Fruit fly (Drosophila melanogaster) whole organism, wandering third instar larva: ENCODE data around the gene Cpr62Ba.

Source experiments
- Abd-B ChIP-seq: fragments of >200 bp; optimal IDR thresholded peaks from 2 replicates; lab custom pipeline; 2017; ENCODE audit warnings: missing biosample characterization, missing genetic modification characterization
- CG32264 ChIP-seq: fragments of 200-800 bp; sonication (Bioruptor generic); optimal IDR thresholded peaks from 2 replicates; lab custom pipeline; 2016; ENCODE audit warnings: missing biosample characterization, missing genetic modification characterization
- CG9705 ChIP-seq: fragments of 200-800 bp; sonication (Bioruptor generic); optimal IDR thresholded peaks from 2 replicates; lab custom pipeline; 2018; ENCODE audit warnings: missing biosample characterization, mild to moderate bottlenecking, missing genetic modification characterization
- CrebA ChIP-seq: fragments of 200-800 bp; sonication (Bioruptor generic); optimal IDR thresholded peaks from 2 replicates; lab custom pipeline; 2016; ENCODE audit warnings: missing biosample characterization, mild to moderate bottlenecking, missing genetic modification characterization, borderline replicate concordance
- Dfd ChIP-seq: fragments of >200 bp; optimal IDR thresholded peaks from 2 replicates; lab custom pipeline; 2017; ENCODE audit warnings: missing biosample characterization, missing genetic modification characterization
- Dif ChIP-seq: fragments of 200-275, 200-300 bp; sonication (Bioruptor generic); optimal IDR thresholded peaks from 2 replicates; lab custom pipeline; 2018; ENCODE audit warnings: missing biosample characterization, missing genetic modification characterization; ENCODE audit not compliant: partially characterized antibody
- GATAd ChIP-seq: sonication (Bioruptor generic); optimal IDR thresholded peaks from 2 replicates; lab custom pipeline; 2016; ENCODE audit warnings: missing biosample characterization, missing genetic modification characterization
- HLH106 ChIP-seq: fragments of 200-800 bp; optimal IDR thresholded peaks from 3 replicates; lab custom pipeline; 2019; ENCODE audit warnings: missing biosample characterization, mild to moderate bottlenecking, missing genetic modification characterization, moderate library complexity
- Hnf4 ChIP-seq: fragments of 200-800 bp; sonication (Bioruptor generic); optimal IDR thresholded peaks from 2 replicates; lab custom pipeline; 2016; ENCODE audit warnings: missing biosample characterization, mild to moderate bottlenecking, missing genetic modification characterization
- Hr78 ChIP-seq: fragments of >200 bp; optimal IDR thresholded peaks from 2 replicates; lab custom pipeline; 2017; ENCODE audit warnings: missing biosample characterization, missing genetic modification characterization
- Hr83 ChIP-seq: fragments of 200-300 bp; sonication (Bioruptor generic); optimal IDR thresholded peaks from 2 replicates; lab custom pipeline; 2016; ENCODE audit warnings: missing biosample characterization, mild to moderate bottlenecking, missing genetic modification characterization, moderate library complexity; ENCODE audit not compliant: poor library complexity, severe bottlenecking
- Jra ChIP-seq: sonication (Bioruptor generic); optimal IDR thresholded peaks from 2 replicates; lab custom pipeline; 2016; ENCODE audit warnings: missing biosample characterization, missing genetic modification characterization
- Mio ChIP-seq: sonication (Bioruptor generic); optimal IDR thresholded peaks from 2 replicates; lab custom pipeline; 2016; ENCODE audit warnings: missing biosample characterization, missing genetic modification characterization
- Myc ChIP-seq: fragments of >200 bp; optimal IDR thresholded peaks from 2 replicates; lab custom pipeline; 2017
- N ChIP-seq: fragments of >200 bp; optimal IDR thresholded peaks from 2 replicates; lab custom pipeline; 2018; ENCODE audit warnings: missing biosample characterization, missing external identifiers, missing genetic modification characterization
- OdsH ChIP-seq: fragments of 200-800 bp; sonication (Bioruptor generic); optimal IDR thresholded peaks from 2 replicates; lab custom pipeline; 2016; ENCODE audit warnings: missing biosample characterization, mild to moderate bottlenecking, missing genetic modification characterization
- Rel ChIP-seq, 2 experiments: fragments of 200-800 bp; sonication (Bioruptor generic) in 1 of 2; optimal IDR thresholded peaks; 2 replicates in 1 of 2; 3 replicates in 1 of 2; lab custom pipeline; 2016 to 2019; ENCODE audit warnings: mild to moderate bottlenecking in 2 of 2, missing biosample characterization in 2 of 2, missing genetic modification characterization in 2 of 2, moderate library complexity in 1 of 2
- Sp1 ChIP-seq: fragments of 200-800 bp; sonication (Bioruptor generic); optimal IDR thresholded peaks from 3 replicates; lab custom pipeline; 2019; ENCODE audit warnings: missing biosample characterization, mild to moderate bottlenecking, missing genetic modification characterization, moderate library complexity
- Vsx2 ChIP-seq: fragments of 200-300, 225-300 bp; sonication (Bioruptor generic); optimal IDR thresholded peaks from 2 replicates; lab custom pipeline; 2018; ENCODE audit warnings: missing biosample characterization, missing genetic modification characterization; ENCODE audit not compliant: partially characterized antibody
- br ChIP-seq: fragments of 200-800 bp; sonication (Bioruptor generic); optimal IDR thresholded peaks from 2 replicates; lab custom pipeline; 2016; ENCODE audit warnings: missing biosample characterization, missing genetic modification characterization
- brk ChIP-seq: fragments of 200-800 bp; sonication (Bioruptor generic); optimal IDR thresholded peaks from 2 replicates; lab custom pipeline; 2016; ENCODE audit warnings: missing biosample characterization, mild to moderate bottlenecking, missing genetic modification characterization
- dl ChIP-seq, 2 experiments: fragments of 175-275, 200-275 bp in 1 of 2; fragments of 200-275 bp in 1 of 2; sonication (Bioruptor generic); optimal IDR thresholded peaks; lab custom pipeline; 2018; ENCODE audit warnings: mild to moderate bottlenecking in 2 of 2, missing biosample characterization in 2 of 2, missing genetic modification characterization in 2 of 2, moderate library complexity in 2 of 2; ENCODE audit not compliant: partially characterized antibody in 2 of 2, insufficient read depth in 1 of 2
- dmrt93B ChIP-seq: fragments of 200-800 bp; sonication (Bioruptor generic); optimal IDR thresholded peaks from 2 replicates; lab custom pipeline; 2018; ENCODE audit warnings: missing biosample characterization, mild to moderate bottlenecking, missing genetic modification characterization
- dsf ChIP-seq: sonication (Bioruptor generic); optimal IDR thresholded peaks from 2 replicates; lab custom pipeline; 2016; ENCODE audit warnings: missing biosample characterization, missing genetic modification characterization, borderline replicate concordance
- ey ChIP-seq: fragments of 200-800 bp; sonication (Bioruptor generic); optimal IDR thresholded peaks from 2 replicates; lab custom pipeline; 2016; ENCODE audit warnings: missing biosample characterization, missing genetic modification characterization
- foxo ChIP-seq, 2 experiments: fragments of 200-800 bp; sonication (Bioruptor generic); optimal IDR thresholded peaks; 2 replicates in 1 of 2; 3 replicates in 1 of 2; lab custom pipeline; 2016 to 2017; ENCODE audit warnings: missing biosample characterization in 2 of 2, missing genetic modification characterization in 2 of 2
- fru ChIP-seq: fragments of 200-800 bp; sonication (Bioruptor generic); optimal IDR thresholded peaks from 3 replicates; lab custom pipeline; 2016; ENCODE audit warnings: missing biosample characterization, mild to moderate bottlenecking, missing genetic modification characterization
- h ChIP-seq: fragments of 200-800 bp; sonication (Bioruptor generic); optimal IDR thresholded peaks from 3 replicates; lab custom pipeline; 2016; ENCODE audit warnings: missing biosample characterization, mild to moderate bottlenecking, missing genetic modification characterization
- jim ChIP-seq: fragments of 175-275, 200-325 bp; sonication (Bioruptor generic); optimal IDR thresholded peaks from 2 replicates; lab custom pipeline; 2016; ENCODE audit warnings: missing biosample characterization, mild to moderate bottlenecking, missing genetic modification characterization
- lola ChIP-seq: fragments of >200 bp; optimal IDR thresholded peaks from 2 replicates; lab custom pipeline; 2017; ENCODE audit warnings: missing biosample characterization, missing genetic modification characterization
- pan ChIP-seq: fragments of >200 bp; optimal IDR thresholded peaks from 2 replicates; lab custom pipeline; 2017
- psq ChIP-seq: fragments of 200-800 bp; sonication (Bioruptor generic); optimal IDR thresholded peaks from 3 replicates; lab custom pipeline; 2017; ENCODE audit warnings: missing biosample characterization, mild to moderate bottlenecking, missing genetic modification characterization, moderate library complexity
- rgr ChIP-seq: fragments of 200-800 bp; sonication (Bioruptor generic); optimal IDR thresholded peaks from 3 replicates; lab custom pipeline; 2016; ENCODE audit warnings: missing biosample characterization, mild to moderate bottlenecking, missing genetic modification characterization
- sage ChIP-seq: fragments of 200-800 bp; sonication (Bioruptor generic); optimal IDR thresholded peaks from 2 replicates; lab custom pipeline; 2016; ENCODE audit warnings: missing biosample characterization, mild to moderate bottlenecking, missing genetic modification characterization
- sv ChIP-seq: fragments of 200-800 bp; sonication (Bioruptor generic); optimal IDR thresholded peaks from 3 replicates; lab custom pipeline; 2016; ENCODE audit warnings: missing biosample characterization, missing genetic modification characterization
- tai ChIP-seq: sonication (Bioruptor generic); optimal IDR thresholded peaks from 2 replicates; lab custom pipeline; 2016; ENCODE audit warnings: missing biosample characterization, missing genetic modification characterization
- usp ChIP-seq: fragments of >200 bp; optimal IDR thresholded peaks from 2 replicates; lab custom pipeline; 2017; ENCODE audit warnings: missing biosample characterization, missing genetic modification characterization
- woc ChIP-seq: sonication (Bioruptor generic); optimal IDR thresholded peaks from 2 replicates; lab custom pipeline; 2016; ENCODE audit warnings: missing biosample characterization, mild to moderate bottlenecking, missing genetic modification characterization

Cpr62Ba gene

DNA sequence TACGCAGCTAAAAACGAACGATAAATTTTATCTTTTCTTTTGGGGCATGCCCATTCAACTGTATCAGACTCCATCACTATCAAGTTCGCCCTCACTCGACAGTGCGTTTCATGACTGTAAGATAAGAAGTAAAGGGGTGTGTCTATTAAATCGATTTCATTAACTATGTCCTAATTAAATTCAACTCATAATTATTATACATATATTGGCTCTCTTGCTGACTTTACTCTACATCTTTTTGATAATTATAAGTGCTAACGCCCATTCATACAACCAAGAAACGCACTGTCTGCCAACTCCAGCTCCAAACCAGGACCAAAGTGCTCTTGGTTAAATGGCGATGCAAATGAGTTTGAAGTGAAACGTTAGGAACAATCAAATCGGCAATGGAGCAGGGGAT is 37.3 kb upstream of the Cpr62Ba start:
- TF ChIP-seq Rel (GFP tag; optimal IDR thresholded peaks at IDR 0.05; lab: Kevin White, UChicago), result no peak
- TF ChIP-seq Rel (tag; optimal IDR thresholded peaks at IDR 0.05; lab: Kevin White, UChicago), result no peak
- TF ChIP-seq h (GFP tag; lab: Kevin White, UChicago), result peak; percentile 42
- TF ChIP-seq foxo (GFP tag; optimal IDR thresholded peaks at IDR 0.05; lab: Kevin White, UChicago), result no peak
- TF ChIP-seq ey (GFP tag; lab: Kevin White, UChicago), result peak; percentile 4
- TF ChIP-seq br (GFP tag; lab: Kevin White, UChicago), result peak; percentile 6
- peak; percentile 13 for TF ChIP-seq OdsH (GFP tag; lab: Kevin White, UChicago)
- TF ChIP-seq woc (GFP tag; lab: Kevin White, UChicago), result no peak
- TF ChIP-seq rgr (GFP tag; lab: Kevin White, UChicago), result peak; percentile 28
- TF ChIP-seq dsf (GFP tag; lab: Kevin White, UChicago), result no peak
- no peak for TF ChIP-seq Abd-B (GFP tag; lab: Kevin White, UChicago)
- TF ChIP-seq HLH106 (tag; lab: Kevin White, UChicago), result peak; percentile 43

DNA sequence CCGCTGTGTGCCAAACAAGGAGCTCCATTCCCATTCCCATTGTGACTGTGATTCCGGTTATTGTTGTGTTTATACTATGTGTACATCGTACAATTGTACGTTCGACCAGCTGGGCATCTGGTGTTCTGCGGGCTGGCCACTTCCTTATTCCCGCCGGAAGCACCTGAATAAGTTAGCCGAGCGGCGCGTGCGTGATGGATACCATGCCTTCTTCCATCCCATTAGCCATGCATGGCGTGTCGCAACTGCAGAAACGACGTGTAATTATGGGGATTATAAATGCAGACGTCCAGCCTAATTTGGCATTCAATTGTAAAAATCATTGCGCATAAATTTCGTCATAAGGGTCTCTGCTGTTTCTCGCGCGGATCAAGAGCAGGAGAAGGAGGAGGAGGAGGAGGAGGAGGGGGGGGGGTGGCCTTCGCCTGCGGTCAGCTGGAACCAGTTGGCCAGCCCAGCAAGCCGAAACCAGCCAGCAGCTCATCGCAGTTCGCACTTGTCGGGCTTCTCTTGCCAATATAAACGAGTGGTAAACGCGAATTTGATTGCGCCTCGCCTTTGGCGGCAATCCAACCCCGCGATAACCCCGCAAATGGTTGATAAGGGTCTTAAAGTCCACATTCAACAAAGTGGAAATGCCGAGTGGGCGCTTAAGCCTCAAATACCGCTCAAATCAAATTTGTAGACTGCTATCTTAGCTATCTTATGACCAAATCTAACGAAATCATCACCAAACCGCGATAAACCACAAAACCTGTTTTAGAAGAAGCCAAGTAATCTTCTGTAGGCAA is 34.6 kb upstream of the Cpr62Ba start:
- TF ChIP-seq ey (GFP tag; lab: Kevin White, UChicago), result no peak
- TF ChIP-seq br (GFP tag; lab: Kevin White, UChicago), result no peak
- TF ChIP-seq Hnf4 (GFP tag; lab: Kevin White, UChicago), result peak; percentile 65
- TF ChIP-seq, all 38 proteins: peak for 1

DNA sequence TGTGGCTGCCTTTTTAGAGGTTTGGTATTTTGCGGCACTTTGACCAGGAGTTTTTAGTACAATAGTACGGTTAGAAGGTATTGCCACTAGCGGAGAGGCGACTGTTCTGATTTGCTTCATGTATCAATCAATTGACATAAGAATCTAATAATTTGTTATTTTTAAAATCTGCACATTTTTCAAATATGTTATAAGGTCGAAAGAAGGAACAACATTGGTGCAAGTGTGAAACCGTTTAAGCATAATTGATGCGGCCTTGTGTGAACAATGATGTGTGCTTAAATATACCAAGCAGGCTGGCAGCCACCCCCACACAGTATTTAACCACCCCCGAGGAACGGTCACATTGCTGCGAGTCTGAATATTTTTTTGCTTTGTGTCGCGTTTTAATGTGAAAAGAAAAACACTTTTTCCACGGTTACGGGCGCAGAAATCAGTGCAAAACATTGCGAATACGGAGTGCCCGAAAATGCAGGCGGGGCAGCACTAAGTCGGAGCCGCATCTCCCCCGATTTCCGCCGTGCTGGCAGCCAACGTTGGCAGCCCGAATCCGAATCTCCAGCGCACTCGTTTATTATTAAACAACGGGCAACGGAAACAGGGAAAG is 33.6 kb upstream of the Cpr62Ba start, which contains the start of the genes HBS1 and CG12025:
Gene HBS1 (minus strand): TSS at position 120 of the 607 bp plus-strand sequence.
Gene CG12025 (plus strand): TSS at position 310 of the 607 bp plus-strand sequence.
- no peak for TF ChIP-seq psq
- TF ChIP-seq woc (GFP tag; lab: Kevin White, UChicago), result peak; percentile 66
- no peak for TF ChIP-seq Abd-B (GFP tag; lab: Kevin White, UChicago)
- no peak for TF ChIP-seq lola
- TF ChIP-seq brk (GFP tag; lab: Kevin White, UChicago), result no peak
- TF ChIP-seq dmrt93B (GFP tag; lab: Kevin White, UChicago), result peak; percentile 41
- no peak for TF ChIP-seq jim (GFP tag; lab: Kevin White, UChicago)
- TF ChIP-seq br (GFP tag; lab: Kevin White, UChicago), result no peak
- TF ChIP-seq CrebA, result no peak
- TF ChIP-seq N (GFP tag; lab: Kevin White, UChicago), result peak; percentile 53
- peak; percentile 53 for TF ChIP-seq h (GFP tag; lab: Kevin White, UChicago)
- TF ChIP-seq Hnf4 (GFP tag; lab: Kevin White, UChicago), result peak; percentile 16
- peak; percentile 45 for TF ChIP-seq CG9705
- peak; percentile 5 for TF ChIP-seq sv (GFP tag; lab: Kevin White, UChicago)
- peak in 1 of 2 experiments; percentile 59 for TF ChIP-seq foxo (GFP tag; optimal IDR thresholded peaks at IDR 0.05; lab: Kevin White, UChicago)
- TF ChIP-seq Hr78 (GFP tag; lab: Kevin White, UChicago), result peak; percentile 4
- TF ChIP-seq Dfd (GFP tag; lab: Kevin White, UChicago), result no peak
- TF ChIP-seq sage (GFP tag; lab: Kevin White, UChicago), result no peak
- peak; percentile 55 for TF ChIP-seq ey (GFP tag; lab: Kevin White, UChicago)
- TF ChIP-seq CG32264 (GFP tag; lab: Kevin White, UChicago), result no peak
- TF ChIP-seq usp, result no peak
- peak; percentile 32 for TF ChIP-seq rgr (GFP tag; lab: Kevin White, UChicago)
- no peak for TF ChIP-seq Hr83 (GFP tag; lab: Kevin White, UChicago)
- TF ChIP-seq dsf (GFP tag; lab: Kevin White, UChicago), result no peak
- no peak for TF ChIP-seq GATAd (GFP tag; lab: Kevin White, UChicago)
- no peak for TF ChIP-seq dl (GFP tag; optimal IDR thresholded peaks at IDR 0.05; lab: Kevin White, UChicago; ENCODE audit: insufficient read depth in 1 of 2, partially characterized antibody in 2 of 2)
- peak; percentile 13 for TF ChIP-seq Jra (GFP tag; lab: Kevin White, UChicago)
- peak; percentile 44 for TF ChIP-seq Sp1 (GFP tag; lab: Kevin White, UChicago)
- TF ChIP-seq fru (GFP tag; lab: Kevin White, UChicago), result peak; percentile 14
- TF ChIP-seq tai (GFP tag; lab: Kevin White, UChicago), result no peak
- TF ChIP-seq Rel (GFP tag; optimal IDR thresholded peaks at IDR 0.05; lab: Kevin White, UChicago), result no peak
- no peak for TF ChIP-seq Rel (tag; optimal IDR thresholded peaks at IDR 0.05; lab: Kevin White, UChicago)
- no peak for TF ChIP-seq Mio (GFP tag; lab: Kevin White, UChicago)
- TF ChIP-seq Dif (GFP tag; lab: Kevin White, UChicago), result no peak
- peak; percentile 71 for TF ChIP-seq HLH106 (tag; lab: Kevin White, UChicago)
- TF ChIP-seq Vsx2 (GFP tag; lab: Kevin White, UChicago), result no peak
- no peak for TF ChIP-seq pan
- no peak for TF ChIP-seq OdsH (GFP tag; lab: Kevin White, UChicago)
- no peak for TF ChIP-seq Myc
